Worm (Caenorhabditis elegans) whole organism, late embryonic: Measurements from ENCODE around the gene srj-11.

Source experiments
- C08G9.2 ChIP-seq: sonication (generic microtip); optimal IDR thresholded peaks from 2 replicates; lab custom pipeline; 2016; ENCODE audit warnings: mild to moderate bottlenecking, missing genetic modification characterization, moderate library complexity, missing compliant biosample characterization
- C38D4.7 ChIP-seq: fragments of 200-800 bp; sonication (Bioruptor generic); optimal IDR thresholded peaks from 2 replicates; lab custom pipeline; 2018; ENCODE audit warnings: mild to moderate bottlenecking, missing genetic modification characterization, moderate library complexity, missing compliant biosample characterization
- F13H6.1 ChIP-seq: sonication (generic microtip); optimal IDR thresholded peaks from 2 replicates; lab custom pipeline; 2016; ENCODE audit warnings: missing genetic modification characterization, missing compliant biosample characterization
- K02D7.2 ChIP-seq: sonication (generic microtip); optimal IDR thresholded peaks from 2 replicates; lab custom pipeline; 2017; ENCODE audit warnings: mild to moderate bottlenecking, missing genetic modification characterization, missing compliant biosample characterization
- ahr-1 ChIP-seq: sonication (generic microtip); optimal IDR thresholded peaks from 2 replicates; lab custom pipeline; 2016; ENCODE audit warnings: missing genetic modification characterization, missing compliant biosample characterization
- ama-1 ChIP-seq: fragments of 150-350 bp; optimal IDR thresholded peaks from 2 replicates; lab custom pipeline; 2014
- ceh-14 ChIP-seq: sonication (generic microtip); optimal IDR thresholded peaks from 2 replicates; lab custom pipeline; 2016; ENCODE audit warnings: missing genotype, missing genetic modification characterization, missing compliant biosample characterization
- ceh-18 ChIP-seq: sonication (generic microtip); optimal IDR thresholded peaks from 2 replicates; lab custom pipeline; 2016; ENCODE audit warnings: missing genetic modification characterization, missing compliant biosample characterization
- ceh-2 ChIP-seq: sonication (generic microtip); optimal IDR thresholded peaks from 2 replicates; lab custom pipeline; 2016; ENCODE audit warnings: missing genotype, missing genetic modification characterization, missing compliant biosample characterization
- ceh-24 ChIP-seq: sonication (generic microtip); optimal IDR thresholded peaks from 2 replicates; lab custom pipeline; 2016; ENCODE audit warnings: mild to moderate bottlenecking, missing genetic modification characterization, missing compliant biosample characterization
- ceh-31 ChIP-seq: sonication (generic microtip); optimal IDR thresholded peaks from 2 replicates; lab custom pipeline; 2016; ENCODE audit warnings: missing genetic modification characterization, missing compliant biosample characterization
- ceh-34 ChIP-seq: sonication (generic microtip); optimal IDR thresholded peaks from 2 replicates; lab custom pipeline; 2016; ENCODE audit warnings: mild to moderate bottlenecking, missing genetic modification characterization, missing compliant biosample characterization
- ceh-45 ChIP-seq: fragments of 200-800 bp; sonication (Bioruptor generic); IDR thresholded peaks from 2 replicates; pipeline ENCODE4 v1.3.6; 2022; ENCODE audit warnings: missing genetic modification reagents, missing genetic modification characterization, missing compliant biosample characterization
- ceh-48 ChIP-seq: sonication (generic microtip); optimal IDR thresholded peaks from 2 replicates; lab custom pipeline; 2016; ENCODE audit warnings: missing genetic modification characterization, inconsistent platforms, missing compliant biosample characterization
- dmd-4 ChIP-seq: sonication (generic microtip); optimal IDR thresholded peaks from 2 replicates; lab custom pipeline; 2016; ENCODE audit warnings: borderline replicate concordance, missing genetic modification characterization, missing compliant biosample characterization
- dve-1 ChIP-seq: sonication (generic microtip); optimal IDR thresholded peaks from 2 replicates; lab custom pipeline; 2017; ENCODE audit warnings: antibody characterized with exemption, mild to moderate bottlenecking, missing genetic modification characterization, missing compliant biosample characterization
- elt-2 ChIP-seq: sonication (generic microtip); optimal IDR thresholded peaks from 2 replicates; lab custom pipeline; 2016; ENCODE audit warnings: missing genetic modification reagents, missing genetic modification characterization, missing compliant biosample characterization
- elt-4 ChIP-seq: sonication (generic microtip); optimal IDR thresholded peaks from 2 replicates; lab custom pipeline; 2016; ENCODE audit warnings: missing genetic modification characterization, missing compliant biosample characterization
- eyg-1 ChIP-seq: sonication (generic microtip); optimal IDR thresholded peaks from 2 replicates; lab custom pipeline; 2016; ENCODE audit warnings: missing genotype, missing genetic modification characterization, missing compliant biosample characterization
- fkh-6 ChIP-seq: sonication (generic microtip); optimal IDR thresholded peaks from 2 replicates; lab custom pipeline; 2016; ENCODE audit warnings: missing genetic modification characterization, missing compliant biosample characterization
- gmeb-2 ChIP-seq: sonication (generic microtip); optimal IDR thresholded peaks from 2 replicates; lab custom pipeline; 2016; ENCODE audit warnings: missing genetic modification characterization, inconsistent platforms, missing compliant biosample characterization
- hlh-13 ChIP-seq: fragments of 200-800 bp; sonication (Bioruptor generic); optimal IDR thresholded peaks from 2 replicates; lab custom pipeline; 2018; ENCODE audit warnings: mild to moderate bottlenecking, missing genetic modification characterization, missing compliant biosample characterization
- hlh-15 ChIP-seq: sonication (generic microtip); optimal IDR thresholded peaks from 2 replicates; lab custom pipeline; 2016; ENCODE audit warnings: missing genetic modification characterization, missing compliant biosample characterization
- hlh-6 ChIP-seq: sonication (generic microtip); optimal IDR thresholded peaks from 2 replicates; lab custom pipeline; 2016; ENCODE audit warnings: missing genotype, missing genetic modification characterization, missing compliant biosample characterization
- lim-6 ChIP-seq: sonication (generic microtip); optimal IDR thresholded peaks from 2 replicates; lab custom pipeline; 2016; ENCODE audit warnings: missing genetic modification characterization, missing compliant biosample characterization
- nfya-1 ChIP-seq: sonication (generic microtip); optimal IDR thresholded peaks from 2 replicates; lab custom pipeline; 2017; ENCODE audit warnings: missing genetic modification characterization, mild to moderate bottlenecking, missing compliant biosample characterization, antibody characterized with exemption, moderate library complexity
- nhr-11 ChIP-seq: fragments of 150-350 bp; optimal IDR thresholded peaks from 2 replicates; lab custom pipeline; 2014; ENCODE audit warnings: missing biosample characterization, missing genetic modification characterization
- nhr-232 ChIP-seq: sonication (generic microtip); optimal IDR thresholded peaks from 2 replicates; lab custom pipeline; 2016; ENCODE audit warnings: missing genetic modification characterization, missing compliant biosample characterization
- npax-4 ChIP-seq: sonication (generic microtip); optimal IDR thresholded peaks from 2 replicates; lab custom pipeline; 2016; ENCODE audit warnings: missing genetic modification characterization, missing compliant biosample characterization
- odd-2 ChIP-seq: sonication (generic microtip); optimal IDR thresholded peaks from 2 replicates; lab custom pipeline; 2017; ENCODE audit warnings: antibody characterized with exemption, mild to moderate bottlenecking, missing genetic modification characterization, missing compliant biosample characterization
- pag-3 ChIP-seq: sonication (generic microtip); optimal IDR thresholded peaks from 2 replicates; lab custom pipeline; 2016; ENCODE audit warnings: missing compliant biosample characterization, missing genetic modification characterization, borderline replicate concordance
- pax-1 ChIP-seq: fragments of 150-350 bp; optimal IDR thresholded peaks from 2 replicates; lab custom pipeline; 2014; ENCODE audit warnings: missing biosample characterization, missing genetic modification characterization
- pha-2 ChIP-seq: sonication (generic microtip); optimal IDR thresholded peaks from 2 replicates; lab custom pipeline; 2017; ENCODE audit warnings: mild to moderate bottlenecking, missing genetic modification characterization, missing compliant biosample characterization
- pha-4 ChIP-seq: fragments of 150-350 bp; optimal IDR thresholded peaks from 2 replicates; lab custom pipeline; 2018; ENCODE audit warnings: missing biosample characterization, missing genetic modification reagents, missing genetic modification characterization
- pros-1 ChIP-seq: fragments of 150-350 bp; optimal IDR thresholded peaks from 2 replicates; lab custom pipeline; 2014; ENCODE audit warnings: missing biosample characterization, missing genetic modification reagents, missing genetic modification characterization
- ref-2 ChIP-seq: sonication (generic microtip); optimal IDR thresholded peaks from 2 replicates; lab custom pipeline; 2016; ENCODE audit warnings: missing genetic modification characterization, missing compliant biosample characterization
- rnt-1 ChIP-seq: sonication (generic microtip); optimal IDR thresholded peaks from 2 replicates; lab custom pipeline; 2016; ENCODE audit warnings: missing genetic modification characterization, missing compliant biosample characterization
- sdc-2 ChIP-seq: sonication (generic microtip); optimal IDR thresholded peaks from 2 replicates; lab custom pipeline; 2016; ENCODE audit warnings: missing genotype, missing genetic modification characterization, missing compliant biosample characterization
- syd-9 ChIP-seq: sonication (generic microtip); optimal IDR thresholded peaks from 2 replicates; lab custom pipeline; 2016; ENCODE audit warnings: mild to moderate bottlenecking, missing genetic modification characterization, moderate library complexity, missing compliant biosample characterization
- tbx-2 ChIP-seq: sonication (generic microtip); optimal IDR thresholded peaks from 2 replicates; lab custom pipeline; 2016; ENCODE audit warnings: missing genetic modification characterization, missing compliant biosample characterization
- tbx-7 ChIP-seq: sonication (generic microtip); optimal IDR thresholded peaks from 2 replicates; lab custom pipeline; 2016; ENCODE audit warnings: missing genotype, missing genetic modification characterization, missing compliant biosample characterization
- unc-3 ChIP-seq, 2 experiments: fragments of 200-800 bp in 1 of 2; sonication (Bioruptor generic) in 1 of 2; sonication (generic microtip) in 1 of 2; conservative IDR thresholded peaks in 1 of 2; optimal IDR thresholded peaks in 1 of 2; 2 replicates each; pipeline versions ENCODE4 v1.3.6 to Lab custom; 2016 to 2022; ENCODE audit warnings: missing compliant biosample characterization in 2 of 2, missing genetic modification characterization in 2 of 2, missing genetic modification reagents in 1 of 2
- unc-42 ChIP-seq: sonication (generic microtip); optimal IDR thresholded peaks from 2 replicates; lab custom pipeline; 2016; ENCODE audit warnings: missing genotype, missing genetic modification characterization, missing compliant biosample characterization
- unc-55 ChIP-seq: sonication (generic microtip); optimal IDR thresholded peaks from 2 replicates; lab custom pipeline; 2017; ENCODE audit warnings: missing biosample characterization, missing genetic modification reagents, missing genetic modification characterization
- zip-5 ChIP-seq: sonication (generic microtip); optimal IDR thresholded peaks from 2 replicates; lab custom pipeline; 2016; ENCODE audit warnings: missing genetic modification characterization, missing compliant biosample characterization

srj-11 gene

ce11 chrV:3210147-3210546, 31.1 kb upstream of the srj-11 start, which contains the start of gene apx-1:
Gene apx-1 (plus strand): TSS chrV:3210196.
- TF ChIP-seq lim-6 (tag; lab: Kevin White, UChicago) (no peak), pros-1 (tag; lab: Kevin White, UChicago) (no peak), pax-1 (tag; lab: Kevin White, UChicago) (no peak)
- TF ChIP-seq, all 69 proteins: peak for 0

- no peak for TF ChIP-seq pha-2 (tag; lab: Kevin White, UChicago)
- TF ChIP-seq tbx-7 (tag; lab: Kevin White, UChicago), result peak; percentile 28
- peak; percentile 12 for TF ChIP-seq rnt-1
- no peak for TF ChIP-seq sdc-2 (tag; lab: Kevin White, UChicago)
- TF ChIP-seq ceh-2 (tag; lab: Kevin White, UChicago), result peak; percentile 47
- TF ChIP-seq nhr-232 (tag; lab: Kevin White, UChicago), result no peak
- no peak for TF ChIP-seq pag-3 (tag; lab: Kevin White, UChicago)
- TF ChIP-seq dmd-4 (tag; lab: Kevin White, UChicago), result no peak
- TF ChIP-seq dve-1, result no peak
- no peak for TF ChIP-seq ceh-34 (tag; lab: Kevin White, UChicago)
- TF ChIP-seq ceh-31 (tag; lab: Kevin White, UChicago), result peak; percentile 76
- no peak for TF ChIP-seq K02D7.2
- TF ChIP-seq unc-42, result no peak
- no peak for TF ChIP-seq unc-55 (GFP tag; lab: Kevin White, UChicago)
- no peak for TF ChIP-seq ceh-24 (tag; lab: Kevin White, UChicago)
- peak; percentile 5 for TF ChIP-seq elt-2
- no peak for TF ChIP-seq elt-4
- TF ChIP-seq gmeb-2, result no peak
- no peak for TF ChIP-seq nhr-11 (tag; lab: Kevin White, UChicago)
- TF ChIP-seq pax-1 (tag; lab: Kevin White, UChicago), result no peak
- TF ChIP-seq eyg-1 (tag; lab: Kevin White, UChicago), result no peak
- TF ChIP-seq ahr-1 (tag; lab: Kevin White, UChicago), result no peak
- TF ChIP-seq npax-4 (tag; lab: Kevin White, UChicago), result no peak
- TF ChIP-seq hlh-6 (tag; lab: Kevin White, UChicago), result no peak
- no peak for TF ChIP-seq hlh-13 (GFP tag; lab: Kevin White, UChicago)
- TF ChIP-seq lim-6 (tag; lab: Kevin White, UChicago), result peak; percentile 29
- no peak for TF ChIP-seq pros-1 (tag; lab: Kevin White, UChicago)
- TF ChIP-seq C08G9.2 (tag; lab: Kevin White, UChicago), result peak; percentile 69
- no peak for TF ChIP-seq ceh-48 (tag; lab: Kevin White, UChicago)
- TF ChIP-seq tbx-2 (tag; lab: Kevin White, UChicago), result peak; percentile 77
- no peak for TF ChIP-seq ceh-45 (GFP tag; lab: Robert Waterston, UW)
- TF ChIP-seq ref-2 (tag; lab: Kevin White, UChicago), result peak; percentile 60
- TF ChIP-seq zip-5 (tag; lab: Kevin White, UChicago), result peak; percentile 64
- TF ChIP-seq pha-4 (tag; lab: Kevin White, UChicago), result no peak
- TF ChIP-seq C38D4.7, result peak; percentile 26
- peak; percentile 27 for TF ChIP-seq fkh-6 (tag; lab: Kevin White, UChicago)
- no peak for TF ChIP-seq ceh-18
- TF ChIP-seq ceh-14, result peak; percentile 25
- TF ChIP-seq hlh-15 (tag; lab: Kevin White, UChicago), result no peak
- TF ChIP-seq F13H6.1, result no peak
- TF ChIP-seq nfya-1 (tag; lab: Kevin White, UChicago), result no peak
Observed at ce11 chrV:3218604-3219003, 22.6 kb upstream of the srj-11 start.

ce11 chrV:3227373-3227772, 13.9 kb upstream of the srj-11 start, which contains the start of gene K08D9.2:
Gene K08D9.2 (plus strand): TSS chrV:3227673.
- TF ChIP-seq syd-9 (tag; lab: Kevin White, UChicago) (no peak), sdc-2 (tag; lab: Kevin White, UChicago) (no peak), odd-2 (tag; lab: Kevin White, UChicago) (no peak), ceh-34 (tag; lab: Kevin White, UChicago) (no peak), ama-1 (lab: Kevin White, UChicago) (no peak), unc-3 (GFP tag; conservative IDR thresholded peaks at IDR 0.05; lab: Robert Waterston, UW) (no peak), unc-3 (tag; optimal IDR thresholded peaks at IDR 0.05; lab: Kevin White, UChicago) (no peak), hlh-15 (tag; lab: Kevin White, UChicago) (no peak)
